Fruit fly (Drosophila melanogaster): Measurements from ENCODE around the gene CG32512.

Gene CG32512

DNA sequence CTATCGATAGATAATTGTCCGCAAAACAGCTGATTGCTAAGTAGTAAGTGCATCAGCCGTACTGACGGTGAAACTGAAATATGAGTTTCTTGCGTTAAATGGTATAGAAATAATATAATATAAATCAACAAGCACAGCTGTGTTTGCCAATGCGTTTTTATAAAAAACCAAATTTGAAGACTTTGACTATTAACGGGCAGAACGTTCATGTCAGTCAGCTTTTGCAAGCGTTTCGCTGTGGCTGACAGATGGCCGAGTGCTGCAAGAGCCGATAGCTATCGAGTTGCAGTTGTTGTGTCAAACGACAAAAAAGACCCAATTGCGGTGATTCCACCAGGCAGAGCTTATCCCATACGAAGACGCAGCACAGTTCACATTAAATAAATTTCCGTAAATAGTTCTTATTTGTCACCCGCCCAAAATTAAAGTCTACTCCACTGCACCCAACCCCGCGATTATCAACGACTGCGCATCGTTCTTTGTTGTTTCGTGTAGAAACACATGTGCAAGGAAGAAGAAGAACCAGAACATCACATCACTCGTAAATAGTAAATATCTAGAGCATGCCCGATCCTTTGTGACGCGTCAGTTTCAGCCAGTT, 49.6 kb upstream of the CG32512 start, which contains the start of the genes unc and CG15445 (continued):
- no peak for TF ChIP-seq CG7556 (GFP tag; optimal IDR thresholded peaks at IDR 0.05)
- TF ChIP-seq CG5180 (GFP tag; optimal IDR thresholded peaks at IDR 0.05) = no peak
- TF ChIP-seq tup (GFP tag; optimal IDR thresholded peaks at IDR 0.05) = no peak
- no peak for TF ChIP-seq kah (GFP tag; optimal IDR thresholded peaks at IDR 0.05)
- TF ChIP-seq Side (GFP tag; optimal IDR thresholded peaks at IDR 0.05) = no peak
- TF ChIP-seq so (GFP tag; IDR thresholded peaks at IDR 0.05) = no peak
- TF ChIP-seq Dp (GFP tag; optimal IDR thresholded peaks at IDR 0.05) = peak; percentile 67
- no peak for TF ChIP-seq fd96Cb (tag; optimal IDR thresholded peaks at IDR 0.05)
- TF ChIP-seq mam (GFP tag; optimal IDR thresholded peaks at IDR 0.05) = peak; percentile 33
- no peak for TF ChIP-seq pnt (GFP tag; optimal IDR thresholded peaks at IDR 0.05)
- TF ChIP-seq CG3726 (GFP tag; IDR thresholded peaks at IDR 0.05) = no peak
- TF ChIP-seq PHDP (tag; optimal IDR thresholded peaks at IDR 0.05) = no peak
- TF ChIP-seq CG33557 (GFP tag; optimal IDR thresholded peaks at IDR 0.05) = no peak
- peak; percentile 27 for TF ChIP-seq CG2120 (GFP tag; optimal IDR thresholded peaks at IDR 0.05)
- TF ChIP-seq Xbp1 (GFP tag; optimal IDR thresholded peaks at IDR 0.05) = peak; percentile 34
- 0 out of 3 replicates have a peak, but pooled peaks have one; percentile 17 for TF ChIP-seq CG11456 (GFP tag; IDR thresholded peaks at IDR 0.05)
- no peak for TF ChIP-seq CG15479 (GFP tag; optimal IDR thresholded peaks at IDR 0.05)
- no peak for TF ChIP-seq CG2202 (tag; optimal IDR thresholded peaks at IDR 0.05)
- TF ChIP-seq CG3163 (GFP tag; optimal IDR thresholded peaks at IDR 0.05) = no peak
- no peak for TF ChIP-seq Fer3 (tag; optimal IDR thresholded peaks at IDR 0.05)
- no peak for TF ChIP-seq her (GFP tag; optimal IDR thresholded peaks at IDR 0.05)
- TF ChIP-seq dmrt11E (tag; optimal IDR thresholded peaks at IDR 0.05) = no peak
- TF ChIP-seq NC2α (GFP tag; optimal IDR thresholded peaks at IDR 0.05) = no peak
- TF ChIP-seq hth (optimal IDR thresholded peaks at IDR 0.05) = no peak
- TF ChIP-seq B-H1 (GFP tag; IDR thresholded peaks at IDR 0.05) = no peak
- TF ChIP-seq CG3838 (GFP tag; optimal IDR thresholded peaks at IDR 0.05) = no peak
- no peak for TF ChIP-seq sug (tag; optimal IDR thresholded peaks at IDR 0.05)
- no peak for TF ChIP-seq Stat92E (GFP tag; optimal IDR thresholded peaks at IDR 0.05)
- TF ChIP-seq Fer2 (tag; optimal IDR thresholded peaks at IDR 0.05) = no peak
- TF ChIP-seq zfh1 (GFP tag; IDR thresholded peaks at IDR 0.05) = no peak
- no peak for TF ChIP-seq CG9609 (GFP tag; optimal IDR thresholded peaks at IDR 0.05)
- TF ChIP-seq Usf (GFP tag; optimal IDR thresholded peaks at IDR 0.05) = no peak
- no peak for TF ChIP-seq CG31365 (tag; optimal IDR thresholded peaks at IDR 0.05)
- no peak for TF ChIP-seq CG34376 (GFP tag; optimal IDR thresholded peaks at IDR 0.05)
- TF ChIP-seq H2.0 (GFP tag; IDR thresholded peaks at IDR 0.05) = no peak
- TF ChIP-seq exex (tag; optimal IDR thresholded peaks at IDR 0.05) = no peak
- peak; percentile 34 for TF ChIP-seq gfzf (GFP tag; optimal IDR thresholded peaks at IDR 0.05)
- no peak for TF ChIP-seq CG4282 (GFP tag; optimal IDR thresholded peaks at IDR 0.05)
- peak; percentile 93 for TF ChIP-seq knrl (GFP tag; IDR thresholded peaks at IDR 0.05; ENCODE audit: partially characterized antibody)
- peak; percentile 74; the same call in 1 of the 4 replicates for TF ChIP-seq chinmo (GFP tag; IDR thresholded peaks at IDR 0.05; ENCODE audit: partially characterized antibody)
- no peak for TF ChIP-seq MTF-1 (GFP tag; optimal IDR thresholded peaks at IDR 0.05; ENCODE audit: borderline replicate concordance)
- TF ChIP-seq CG6683 (GFP tag; optimal IDR thresholded peaks at IDR 0.05) = no peak
- TF ChIP-seq CG2712 (tag; optimal IDR thresholded peaks at IDR 0.05) = no peak
- TF ChIP-seq tna (GFP tag; IDR thresholded peaks at IDR 0.05; ENCODE audit: partially characterized antibody) = peak; percentile 60; the same call in 1 of the 2 replicates
- peak; percentile 46 for TF ChIP-seq trem (tag; optimal IDR thresholded peaks at IDR 0.05)
- no peak for TF ChIP-seq Bdp1 (GFP tag; optimal IDR thresholded peaks at IDR 0.05)
- no peak for TF ChIP-seq CG11398 (GFP tag; optimal IDR thresholded peaks at IDR 0.05)
- TF ChIP-seq Mrtf (GFP tag; IDR thresholded peaks at IDR 0.05) = no peak
- TF ChIP-seq CG6175 (GFP tag; IDR thresholded peaks at IDR 0.05) = no peak
- TF ChIP-seq CTCF (GFP tag; optimal IDR thresholded peaks at IDR 0.05) = peak; percentile 27
- no peak for TF ChIP-seq shn (GFP tag; optimal IDR thresholded peaks at IDR 0.05)

Measured in whole organism, embryonic.